Worm (Caenorhabditis elegans) whole organism, mixed stage, embryonic: ENCODE data around the gene hrg-5.
A peak's percentile ranks its signal among the peaks of the same experiment; 100 is the strongest.

Experiments
- M03D4.4 ChIP-seq: sonication (generic microtip); optimal IDR thresholded peaks from 2 replicates; lab custom pipeline; 2017; ENCODE audit warnings: mild to moderate bottlenecking, missing genetic modification characterization, missing compliant biosample characterization
- bed-3 ChIP-seq: fragments of 200-800 bp; sonication (Bioruptor generic); optimal IDR thresholded peaks from 3 replicates; lab custom pipeline; 2018; ENCODE audit warnings: mild to moderate bottlenecking, missing genetic modification characterization, moderate library complexity, missing compliant biosample characterization
- blmp-1 ChIP-seq: fragments of 150-350 bp; optimal IDR thresholded peaks from 2 replicates; lab custom pipeline; 2014; ENCODE audit warnings: missing biosample characterization, missing genetic modification characterization
- ceh-39 ChIP-seq: fragments of 150-350 bp; optimal IDR thresholded peaks from 2 replicates; lab custom pipeline; 2014; ENCODE audit warnings: missing biosample characterization, missing genetic modification characterization
- ceh-43 ChIP-seq: fragments of 200-800 bp; sonication (Bioruptor generic); optimal IDR thresholded peaks from 2 replicates; lab custom pipeline; 2018; ENCODE audit warnings: mild to moderate bottlenecking, missing genetic modification characterization, moderate library complexity, missing compliant biosample characterization
- ceh-83 ChIP-seq: fragments of 200-800 bp; sonication (Bioruptor generic); optimal IDR thresholded peaks from 2 replicates; lab custom pipeline; 2018; ENCODE audit warnings: mild to moderate bottlenecking, missing genetic modification characterization, missing compliant biosample characterization
- ces-1 ChIP-seq: fragments of 150-350 bp; optimal IDR thresholded peaks from 2 replicates; lab custom pipeline; 2014; ENCODE audit warnings: missing biosample characterization, missing genetic modification reagents, missing genetic modification characterization
- cnd-1 ChIP-seq: fragments of 200-800 bp; sonication (Bioruptor generic); optimal IDR thresholded peaks from 2 replicates; lab custom pipeline; 2018; ENCODE audit warnings: mild to moderate bottlenecking, missing genetic modification characterization, missing compliant biosample characterization
- drap-1 ChIP-seq: fragments of 200-800 bp; sonication (Bioruptor generic); optimal IDR thresholded peaks from 3 replicates; lab custom pipeline; 2018; ENCODE audit warnings: mild to moderate bottlenecking, missing genetic modification characterization, missing compliant biosample characterization
- elt-1 ChIP-seq: sonication (generic microtip); optimal IDR thresholded peaks from 2 replicates; lab custom pipeline; 2017; ENCODE audit warnings: missing genetic modification characterization, mild to moderate bottlenecking, missing compliant biosample characterization, antibody characterized with exemption, moderate library complexity, borderline replicate concordance; ENCODE audit not compliant: insufficient read depth
- elt-3 ChIP-seq: fragments of 150-350 bp; optimal IDR thresholded peaks from 2 replicates; lab custom pipeline; 2014; ENCODE audit warnings: missing biosample characterization, missing genetic modification characterization
- flh-1 ChIP-seq: fragments of 200-800 bp; sonication (Bioruptor generic); optimal IDR thresholded peaks from 2 replicates; lab custom pipeline; 2018; ENCODE audit warnings: mild to moderate bottlenecking, missing genetic modification characterization, moderate library complexity, missing compliant biosample characterization
- ham-2 ChIP-seq: fragments of 200-800 bp; sonication (Bioruptor generic); optimal IDR thresholded peaks from 2 replicates; lab custom pipeline; 2018; ENCODE audit warnings: mild to moderate bottlenecking, missing genetic modification characterization, missing compliant biosample characterization
- hlh-1 ChIP-seq: fragments of 150-350 bp; optimal IDR thresholded peaks from 2 replicates; lab custom pipeline; 2014; ENCODE audit warnings: missing biosample characterization, missing genetic modification reagents, missing genetic modification characterization
- lin-13 ChIP-seq: fragments of 150-350 bp; optimal IDR thresholded peaks from 2 replicates; lab custom pipeline; 2014; ENCODE audit warnings: missing biosample characterization, missing genetic modification characterization
- lsy-2 ChIP-seq: fragments of 150-350 bp; optimal IDR thresholded peaks from 2 replicates; lab custom pipeline; 2014; ENCODE audit warnings: missing biosample characterization, missing genetic modification characterization
- mab-5 ChIP-seq: fragments of 150-350 bp; optimal IDR thresholded peaks from 2 replicates; lab custom pipeline; 2014; ENCODE audit warnings: missing biosample characterization, missing genetic modification characterization
- mep-1 ChIP-seq: fragments of 150-350 bp; optimal IDR thresholded peaks from 2 replicates; lab custom pipeline; 2017; ENCODE audit warnings: missing biosample characterization, missing genetic modification reagents, missing genetic modification characterization, inconsistent platforms
- mls-2 ChIP-seq: sonication (generic microtip); optimal IDR thresholded peaks from 2 replicates; lab custom pipeline; 2016; ENCODE audit warnings: mild to moderate bottlenecking, missing genetic modification characterization, moderate library complexity, missing compliant biosample characterization
- nhr-12 ChIP-seq: fragments of 150-350 bp; optimal IDR thresholded peaks from 2 replicates; lab custom pipeline; 2014; ENCODE audit warnings: missing biosample characterization, missing genetic modification characterization
- nhr-2 ChIP-seq: fragments of 150-350 bp; optimal IDR thresholded peaks from 2 replicates; lab custom pipeline; 2014; ENCODE audit warnings: missing biosample characterization, missing genetic modification characterization
- nhr-28 ChIP-seq: fragments of 150-350 bp; optimal IDR thresholded peaks from 2 replicates; lab custom pipeline; 2014; ENCODE audit warnings: missing biosample characterization, missing genetic modification characterization
- nhr-76 ChIP-seq: sonication (generic microtip); optimal IDR thresholded peaks from 2 replicates; lab custom pipeline; 2017; ENCODE audit warnings: missing biosample characterization, missing genetic modification characterization
- pha-4 ChIP-seq: fragments of 150-350 bp; optimal IDR thresholded peaks from 2 replicates; lab custom pipeline; 2018; ENCODE audit warnings: missing biosample characterization, missing genetic modification reagents, missing genetic modification characterization
- sem-2 ChIP-seq: fragments of 200-800 bp; sonication (Bioruptor generic); optimal IDR thresholded peaks from 2 replicates; lab custom pipeline; 2018; ENCODE audit warnings: mild to moderate bottlenecking, missing genetic modification characterization, missing compliant biosample characterization
- snpc-4 ChIP-seq: fragments of 150-350 bp; optimal IDR thresholded peaks from 2 replicates; lab custom pipeline; 2014; ENCODE audit warnings: missing biosample characterization, missing genetic modification characterization
- sptf-1 ChIP-seq: sonication (generic microtip); optimal IDR thresholded peaks from 2 replicates; lab custom pipeline; 2017; ENCODE audit warnings: mild to moderate bottlenecking, missing genetic modification characterization, moderate library complexity, missing compliant biosample characterization
- unc-120 ChIP-seq: sonication (generic microtip); optimal IDR thresholded peaks from 2 replicates; lab custom pipeline; 2017; ENCODE audit warnings: missing genetic modification characterization, missing compliant biosample characterization; ENCODE audit not compliant: poor library complexity, severe bottlenecking
- unc-39 ChIP-seq: fragments of 150-350 bp; optimal IDR thresholded peaks from 2 replicates; lab custom pipeline; 2014; ENCODE audit warnings: missing biosample characterization, missing genetic modification characterization
- unc-62 ChIP-seq: fragments of 150-350 bp; optimal IDR thresholded peaks from 2 replicates; lab custom pipeline; 2014; ENCODE audit warnings: missing biosample characterization, missing genetic modification reagents, missing genetic modification characterization
- zip-8 ChIP-seq: fragments of 150-350 bp; optimal IDR thresholded peaks from 2 replicates; lab custom pipeline; 2014; ENCODE audit warnings: missing biosample characterization, missing genetic modification characterization
- ztf-11 ChIP-seq: fragments of 150-350 bp; optimal IDR thresholded peaks from 2 replicates; lab custom pipeline; 2014; ENCODE audit warnings: missing biosample characterization, missing genetic modification characterization

Gene hrg-5

ce11 chrIV:11044377-11044776, 15.1 kb upstream of the hrg-5 start:
- TF ChIP-seq hlh-1 (tag; lab: Kevin White, UChicago) (no peak), sptf-1 (no peak)

- TF ChIP-seq hlh-1 (tag; lab: Kevin White, UChicago): peak; percentile 7
- no peak for TF ChIP-seq lin-13 (tag; lab: Kevin White, UChicago)
- TF ChIP-seq ham-2: peak; percentile 20
- peak; percentile 13 for TF ChIP-seq ces-1 (GFP tag; lab: Kevin White, UChicago)
These were observed 9.4 kb upstream of the hrg-5 start for ce11 chrIV:11038665-11039064.

ce11 chrIV:11038618-11038664, 9.2 kb upstream of the hrg-5 start, which contains the start of gene kdin-1:
Gene kdin-1, plus strand, starts transcription at chrIV:11038655.
- TF ChIP-seq zip-8 (tag; lab: Kevin White, UChicago) (no peak), ces-1 (GFP tag; lab: Kevin White, UChicago) (no peak), mep-1 (no peak), hlh-1 (tag; lab: Kevin White, UChicago) (no peak), nhr-12 (tag; lab: Kevin White, UChicago) (no peak), M03D4.4 (tag; lab: Kevin White, UChicago) (no peak), nhr-2 (tag; lab: Kevin White, UChicago) (no peak), ceh-83 (GFP tag; lab: Kevin White, UChicago) (no peak), unc-120 (tag; lab: Kevin White, UChicago) (no peak)

- no peak for TF ChIP-seq M03D4.4 (tag; lab: Kevin White, UChicago)
- no peak for TF ChIP-seq lin-13 (tag; lab: Kevin White, UChicago)
- no peak for TF ChIP-seq zip-8 (tag; lab: Kevin White, UChicago)
These were observed 9.0 kb upstream of the hrg-5 start for ce11 chrIV:11038218-11038617.

ce11 chrIV:11037118-11037719, 8.0 kb upstream of the hrg-5 start:
- no peak for TF ChIP-seq hlh-1 (tag; lab: Kevin White, UChicago)
- TF ChIP-seq ces-1 (GFP tag; lab: Kevin White, UChicago): peak; percentile 40

ce11 chrIV:11036222-11036621, 7.0 kb upstream of the hrg-5 start, which contains the start of gene fkb-1:
Gene fkb-1, plus strand, starts transcription at chrIV:11036582.
- no peak for TF ChIP-seq snpc-4
- no peak for TF ChIP-seq elt-3 (tag; lab: Kevin White, UChicago)
- TF ChIP-seq unc-62: no peak
- TF ChIP-seq pha-4 (tag; lab: Kevin White, UChicago): no peak
- no peak for TF ChIP-seq ceh-39 (tag; lab: Kevin White, UChicago)
- no peak for TF ChIP-seq sptf-1
- no peak for TF ChIP-seq nhr-2 (tag; lab: Kevin White, UChicago)
- no peak for TF ChIP-seq elt-1 (tag; lab: Kevin White, UChicago)
- TF ChIP-seq blmp-1 (tag; lab: Kevin White, UChicago): no peak
- TF ChIP-seq cnd-1 (tag; lab: Kevin White, UChicago): no peak
- TF ChIP-seq unc-39 (tag; lab: Kevin White, UChicago): no peak
- TF ChIP-seq flh-1 (GFP tag; lab: Kevin White, UChicago): no peak
- TF ChIP-seq drap-1 (GFP tag; lab: Kevin White, UChicago): no peak
- no peak for TF ChIP-seq ztf-11
- peak; percentile 5 for TF ChIP-seq mep-1
- TF ChIP-seq lin-13 (tag; lab: Kevin White, UChicago): peak; percentile 80
- TF ChIP-seq sem-2 (GFP tag; lab: Kevin White, UChicago): no peak
- TF ChIP-seq mls-2 (tag; lab: Kevin White, UChicago): no peak
- no peak for TF ChIP-seq nhr-28
- TF ChIP-seq nhr-12 (tag; lab: Kevin White, UChicago): no peak
- no peak for TF ChIP-seq unc-120 (tag; lab: Kevin White, UChicago)
- TF ChIP-seq hlh-1 (tag; lab: Kevin White, UChicago): peak; percentile 3
- TF ChIP-seq ham-2: no peak
- TF ChIP-seq M03D4.4 (tag; lab: Kevin White, UChicago): no peak
- TF ChIP-seq ces-1 (GFP tag; lab: Kevin White, UChicago): no peak
- TF ChIP-seq nhr-76 (tag; lab: Kevin White, UChicago): no peak

- TF ChIP-seq snpc-4: no peak
- no peak for TF ChIP-seq pha-4 (tag; lab: Kevin White, UChicago)
- TF ChIP-seq hlh-1 (tag; lab: Kevin White, UChicago): no peak
- no peak for TF ChIP-seq unc-39 (tag; lab: Kevin White, UChicago)
- TF ChIP-seq nhr-12 (tag; lab: Kevin White, UChicago): no peak
- TF ChIP-seq blmp-1 (tag; lab: Kevin White, UChicago): no peak
- no peak for TF ChIP-seq ham-2
- no peak for TF ChIP-seq ceh-43 (GFP tag; lab: Kevin White, UChicago)
- TF ChIP-seq lin-13 (tag; lab: Kevin White, UChicago): no peak
- no peak for TF ChIP-seq lsy-2
- no peak for TF ChIP-seq nhr-76 (tag; lab: Kevin White, UChicago)
- no peak for TF ChIP-seq unc-62
- TF ChIP-seq nhr-28: no peak
- TF ChIP-seq mab-5 (tag; lab: Kevin White, UChicago): no peak
- no peak for TF ChIP-seq bed-3
- no peak for TF ChIP-seq flh-1 (GFP tag; lab: Kevin White, UChicago)
- no peak for TF ChIP-seq elt-3 (tag; lab: Kevin White, UChicago)
- TF ChIP-seq zip-8 (tag; lab: Kevin White, UChicago): no peak
- TF ChIP-seq mep-1: no peak
These were observed 3.1 kb upstream of the hrg-5 start, which contains the start of gene hrg-6 for ce11 chrIV:11032288-11032687. Gene hrg-6, plus strand, starts transcription at chrIV:11032588.
